Fruit fly (Drosophila melanogaster) whole organism, embryonic: Measurements from ENCODE around the gene sunn.

Experiments
- BEAF-32 ChIP-seq: fragments of 200-800 bp; sonication (Bioruptor generic); optimal IDR thresholded peaks from 3 replicates; lab custom pipeline; 2017; ENCODE audit warnings: missing biosample characterization, missing genetic modification characterization, mild to moderate bottlenecking, moderate library complexity, missing genetic modification reagents
- Blimp-1 ChIP-seq: fragments of 200-800 bp; sonication (Bioruptor generic); optimal IDR thresholded peaks from 3 replicates; lab custom pipeline; 2018; ENCODE audit warnings: missing biosample characterization, missing genetic modification characterization, mild to moderate bottlenecking, moderate library complexity, missing genetic modification reagents
- C15 ChIP-seq: fragments of 200-800 bp; sonication (Bioruptor generic); IDR thresholded peaks from 3 replicates; pipeline ENCODE4 v1.3.6; 2022; ENCODE audit warnings: missing biosample characterization, missing genetic modification characterization
- CG10267 ChIP-seq: fragments of 200-800 bp; sonication (Bioruptor generic); optimal IDR thresholded peaks from 2 replicates; lab custom pipeline; 2018; ENCODE audit warnings: missing biosample characterization, mild to moderate bottlenecking, missing genetic modification characterization, moderate library complexity
- CG10274 ChIP-seq: fragments of 200-800 bp; sonication (Bioruptor generic); optimal IDR thresholded peaks from 3 replicates; lab custom pipeline; 2017; ENCODE audit warnings: missing biosample characterization, mild to moderate bottlenecking, missing genetic modification characterization
- CG11456 ChIP-seq: fragments of 200-800 bp; sonication (Bioruptor generic); IDR thresholded peaks from 3 replicates; pipeline ENCODE4 v1.3.6; 2022; ENCODE audit warnings: missing biosample characterization, missing genetic modification characterization
- CG15514 ChIP-seq: fragments of 200-800 bp; sonication (Bioruptor generic); optimal IDR thresholded peaks from 3 replicates; lab custom pipeline; 2017; ENCODE audit warnings: missing biosample characterization, missing genetic modification characterization, mild to moderate bottlenecking, moderate library complexity, missing genetic modification reagents
- CG17568 ChIP-seq: fragments of 200-800 bp; sonication (Bioruptor generic); optimal IDR thresholded peaks from 2 replicates; lab custom pipeline; 2018; ENCODE audit warnings: missing biosample characterization, mild to moderate bottlenecking, missing genetic modification characterization, moderate library complexity
- CG18599 ChIP-seq: fragments of 200-800 bp; sonication (Bioruptor generic); optimal IDR thresholded peaks from 3 replicates; lab custom pipeline; 2017; ENCODE audit warnings: missing biosample characterization, missing genetic modification characterization, mild to moderate bottlenecking, moderate library complexity, missing genetic modification reagents
- CG2712 ChIP-seq: fragments of 200-800 bp; optimal IDR thresholded peaks from 3 replicates; lab custom pipeline; 2019; ENCODE audit warnings: missing biosample characterization, mild to moderate bottlenecking, missing genetic modification characterization, moderate library complexity
- CG32532 ChIP-seq: fragments of 200-800 bp; sonication (Bioruptor generic); IDR thresholded peaks from 2 replicates; pipeline ENCODE4 v1.3.6; 2022; ENCODE audit warnings: missing biosample characterization, missing genetic modification characterization
- CG32767 ChIP-seq: fragments of 200-800 bp; sonication (Bioruptor generic); IDR thresholded peaks from 2 replicates; pipeline ENCODE4 v1.3.6; 2022; ENCODE audit warnings: missing biosample characterization, missing genetic modification characterization
- CG4854 ChIP-seq: fragments of 200-800 bp; sonication (Bioruptor generic); optimal IDR thresholded peaks from 2 replicates; lab custom pipeline; 2016; ENCODE audit warnings: missing biosample characterization, missing genetic modification characterization, inconsistent platforms
- CG8290 ChIP-seq, 3 experiments: fragments of 200-800 bp; sonication (Bioruptor generic); optimal IDR thresholded peaks; 2 replicates each; lab custom pipeline; 2016 to 2019; ENCODE audit warnings: missing biosample characterization in 3 of 3, missing genetic modification characterization in 3 of 3, mild to moderate bottlenecking in 2 of 3, moderate library complexity in 1 of 3
- Camta ChIP-seq: fragments of 200-800 bp; sonication (Bioruptor generic); optimal IDR thresholded peaks from 2 replicates; lab custom pipeline; 2016; ENCODE audit warnings: missing biosample characterization, missing genetic modification characterization
- Dek ChIP-seq: fragments of 200-800 bp; sonication (Bioruptor generic); optimal IDR thresholded peaks from 3 replicates; lab custom pipeline; 2019; ENCODE audit warnings: missing biosample characterization, mild to moderate bottlenecking, missing genetic modification characterization, moderate library complexity
- Dll ChIP-seq: fragments of 200-800 bp; sonication (Bioruptor generic); IDR thresholded peaks from 4 replicates; pipeline ENCODE4 v1.3.6; 2022; ENCODE audit warnings: missing biosample characterization, missing genetic modification characterization; ENCODE audit not compliant: partially characterized antibody
- Doc2 ChIP-seq: fragments of 200-800 bp; sonication (Bioruptor generic); IDR thresholded peaks from 2 replicates; pipeline ENCODE4 v1.3.6; 2022; ENCODE audit warnings: missing biosample characterization, missing genetic modification characterization
- Dp ChIP-seq: fragments of 200-800 bp; sonication (Bioruptor generic); optimal IDR thresholded peaks from 2 replicates; lab custom pipeline; 2018; ENCODE audit warnings: missing biosample characterization, mild to moderate bottlenecking, missing genetic modification characterization, moderate library complexity
- Dref ChIP-seq: fragments of 200-800 bp; sonication (Bioruptor generic); IDR thresholded peaks from 2 replicates; pipeline ENCODE4 v1.3.6; 2022; ENCODE audit warnings: missing biosample characterization, missing genetic modification characterization
- E2f2 ChIP-seq: fragments of 200-800 bp; sonication (Bioruptor generic); IDR thresholded peaks from 2 replicates; pipeline ENCODE4 v1.3.6; 2022; ENCODE audit warnings: missing biosample characterization, missing genetic modification characterization
- Ets97D ChIP-seq: fragments of 200-800 bp; sonication (Bioruptor generic); optimal IDR thresholded peaks from 3 replicates; lab custom pipeline; 2016; ENCODE audit warnings: missing biosample characterization, missing genetic modification characterization
- Hr78 ChIP-seq, 2 experiments: fragments of 200-800 bp in 1 of 2; fragments of >200 bp in 1 of 2; sonication (Bioruptor generic) in 1 of 2; optimal IDR thresholded peaks; 2 replicates each; lab custom pipeline; 2017 to 2019; ENCODE audit warnings: missing biosample characterization in 2 of 2, missing genetic modification characterization in 2 of 2, mild to moderate bottlenecking in 1 of 2, moderate library complexity in 1 of 2
- MBD-R2 ChIP-seq: fragments of 200-800 bp; sonication (Bioruptor generic); IDR thresholded peaks from 2 replicates; pipeline ENCODE4 v1.3.6; 2022; ENCODE audit warnings: missing biosample characterization, missing genetic modification characterization
- Myb ChIP-seq: fragments of 200-800 bp; sonication (Bioruptor generic); optimal IDR thresholded peaks from 2 replicates; lab custom pipeline; 2016; ENCODE audit warnings: missing biosample characterization, missing genetic modification characterization
- Optix ChIP-seq: fragments of 200-800 bp; sonication (Bioruptor generic); IDR thresholded peaks from 3 replicates; pipeline ENCODE4 v1.3.6; 2022; ENCODE audit warnings: missing biosample characterization, missing genetic modification characterization
- Sin3A ChIP-seq: fragments of >200 bp; optimal IDR thresholded peaks from 2 replicates; lab custom pipeline; 2018
- Sox102F ChIP-seq: fragments of 200-800 bp; sonication (Bioruptor generic); optimal IDR thresholded peaks from 2 replicates; lab custom pipeline; 2018; ENCODE audit warnings: missing biosample characterization, mild to moderate bottlenecking, missing genetic modification characterization, moderate library complexity
- Trl ChIP-seq, 3 experiments: fragments of >200 bp in 2 of 3; fragments of 200-800 bp in 1 of 3; sonication (Bioruptor generic) in 1 of 3; optimal IDR thresholded peaks; 2 replicates in 1 of 3; 3 replicates in 2 of 3; lab custom pipeline; 2016 to 2017; ENCODE audit warnings: missing biosample characterization in 1 of 3, missing genetic modification characterization in 1 of 3
- bab2 ChIP-seq: fragments of 200-800 bp; sonication (Bioruptor generic); optimal IDR thresholded peaks from 2 replicates; lab custom pipeline; 2016; ENCODE audit warnings: missing biosample characterization, missing genetic modification characterization
- bbx ChIP-seq: fragments of 200-800 bp; sonication (Bioruptor generic); IDR thresholded peaks from 2 replicates; pipeline ENCODE4 v1.3.6; 2022; ENCODE audit warnings: missing biosample characterization, missing genetic modification characterization; ENCODE audit not compliant: partially characterized antibody
- crc ChIP-seq: fragments of 200-800 bp; sonication (Bioruptor generic); optimal IDR thresholded peaks from 2 replicates; lab custom pipeline; 2016; ENCODE audit warnings: missing biosample characterization, missing genetic modification characterization
- crol ChIP-seq: fragments of 200-800 bp; sonication (Bioruptor generic); IDR thresholded peaks from 2 replicates; pipeline ENCODE4 v1.3.6; 2022; ENCODE audit warnings: missing biosample characterization, missing genetic modification characterization
- gcm2 ChIP-seq: fragments of 200-800 bp; sonication (Bioruptor generic); optimal IDR thresholded peaks from 2 replicates; lab custom pipeline; 2016; ENCODE audit warnings: missing biosample characterization, missing genetic modification characterization
- her ChIP-seq: fragments of 200-800 bp; sonication (Bioruptor generic); optimal IDR thresholded peaks from 2 replicates; lab custom pipeline; 2016; ENCODE audit warnings: missing biosample characterization, missing genetic modification characterization
- insv ChIP-seq, 2 experiments: fragments of 200-800 bp; sonication (Bioruptor generic); optimal IDR thresholded peaks; 3 replicates each; lab custom pipeline; 2016 to 2018; ENCODE audit warnings: missing biosample characterization in 2 of 2, missing genetic modification characterization in 2 of 2
- jing ChIP-seq: fragments of 200-800 bp; sonication (Bioruptor generic); optimal IDR thresholded peaks from 2 replicates; lab custom pipeline; 2018; ENCODE audit warnings: missing biosample characterization, mild to moderate bottlenecking, missing genetic modification characterization
- mirr ChIP-seq: fragments of 200-800 bp; sonication (Bioruptor generic); optimal IDR thresholded peaks from 3 replicates; lab custom pipeline; 2018; ENCODE audit warnings: missing biosample characterization, mild to moderate bottlenecking, missing genetic modification characterization
- pros ChIP-seq: fragments of 200-800 bp; sonication (Bioruptor generic); optimal IDR thresholded peaks from 3 replicates; lab custom pipeline; 2019; ENCODE audit warnings: missing biosample characterization, mild to moderate bottlenecking, missing genetic modification characterization, moderate library complexity
- pzg ChIP-seq: fragments of 200-800 bp; sonication (Bioruptor generic); optimal IDR thresholded peaks from 3 replicates; lab custom pipeline; 2018; ENCODE audit warnings: missing biosample characterization, mild to moderate bottlenecking, missing genetic modification characterization, moderate library complexity
- run ChIP-seq: fragments of 200-800 bp; sonication (Bioruptor generic); optimal IDR thresholded peaks from 3 replicates; lab custom pipeline; 2018; ENCODE audit warnings: missing biosample characterization, mild to moderate bottlenecking, missing genetic modification characterization
- sc ChIP-seq, 3 experiments: fragments of >200 bp in 2 of 3; fragments of 200-800 bp in 1 of 3; sonication (Bioruptor generic) in 1 of 3; optimal IDR thresholded peaks; 2 replicates in 2 of 3; 3 replicates in 1 of 3; lab custom pipeline; 2017; ENCODE audit warnings: mild to moderate bottlenecking in 1 of 3, missing biosample characterization in 1 of 3, missing genetic modification characterization in 1 of 3, missing genetic modification reagents in 1 of 3
- schlank ChIP-seq: fragments of 200-800 bp; sonication (Bioruptor generic); optimal IDR thresholded peaks from 2 replicates; lab custom pipeline; 2018; ENCODE audit warnings: missing biosample characterization, mild to moderate bottlenecking, missing genetic modification characterization
- scrt ChIP-seq: fragments of 200-800 bp; sonication (Bioruptor generic); optimal IDR thresholded peaks from 2 replicates; lab custom pipeline; 2018; ENCODE audit warnings: missing biosample characterization, mild to moderate bottlenecking, missing genetic modification characterization, moderate library complexity
- sr ChIP-seq: fragments of 200-800 bp; sonication (Bioruptor generic); IDR thresholded peaks from 3 replicates; pipeline ENCODE4 v1.3.6; 2022; ENCODE audit warnings: missing biosample characterization, missing genetic modification characterization
- stc ChIP-seq: fragments of 200-800 bp; sonication (Bioruptor generic); IDR thresholded peaks from 2 replicates; pipeline ENCODE4 v1.3.6; 2022; ENCODE audit warnings: missing biosample characterization, missing genetic modification characterization
- stwl ChIP-seq: fragments of 200-800 bp; sonication (Bioruptor generic); optimal IDR thresholded peaks from 3 replicates; lab custom pipeline; 2018; ENCODE audit warnings: missing biosample characterization, mild to moderate bottlenecking, missing genetic modification characterization, moderate library complexity

sunn gene

DNA sequence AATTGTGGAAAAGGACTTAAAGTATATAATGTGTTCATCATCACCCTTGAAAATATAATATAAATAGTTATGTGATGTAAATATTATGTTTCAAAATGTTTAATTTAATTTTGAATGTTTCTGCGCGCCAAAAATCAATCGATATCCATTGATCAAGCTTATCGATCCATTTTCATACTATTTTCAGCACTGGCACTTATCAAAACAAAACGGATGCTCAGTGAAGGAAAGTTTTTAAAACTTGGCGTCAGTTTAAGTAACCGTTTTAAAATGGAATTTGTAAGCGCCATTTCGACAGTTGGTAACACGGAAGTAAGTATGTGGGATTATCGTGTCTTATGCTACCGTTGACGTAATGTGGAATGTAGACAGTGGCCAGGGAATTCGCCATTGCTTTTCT, at the start of gene sunn:
Gene sunn (plus strand): TSS at position 202 of the 400 bp plus-strand sequence.
- no peak for TF ChIP-seq Camta (GFP tag; lab: Kevin White, UChicago)
- TF ChIP-seq E2f2 (GFP tag; lab: Robert Waterston, UW): peak; percentile 80
- TF ChIP-seq stc (GFP tag; lab: Robert Waterston, UW): no peak
- no peak for TF ChIP-seq run
- TF ChIP-seq BEAF-32 (GFP tag; lab: Kevin White, UChicago): peak; percentile 10
- TF ChIP-seq Dp: peak; percentile 65
- peak in 1 of 2 experiments; percentile 80 for TF ChIP-seq Hr78 (GFP tag; optimal IDR thresholded peaks at IDR 0.05; lab: Kevin White, UChicago)
- TF ChIP-seq CG10267 (tag; lab: Kevin White, UChicago): peak; percentile 73
- peak; percentile 20 for TF ChIP-seq Ets97D (GFP tag; lab: Kevin White, UChicago)
- TF ChIP-seq bbx (GFP tag; lab: Robert Waterston, UW): peak; percentile 12; the same call in 1 of the 2 replicates
- TF ChIP-seq Optix (GFP tag; lab: Robert Waterston, UW): no peak
- TF ChIP-seq pzg (GFP tag; lab: Kevin White, UChicago): peak; percentile 1
- TF ChIP-seq Myb (GFP tag; lab: Kevin White, UChicago): peak; percentile 3
- peak; percentile 59 for TF ChIP-seq Dref (GFP tag; lab: Robert Waterston, UW)
- no peak for TF ChIP-seq CG2712 (tag; lab: Kevin White, UChicago)
- TF ChIP-seq stwl: peak; percentile 52

DNA sequence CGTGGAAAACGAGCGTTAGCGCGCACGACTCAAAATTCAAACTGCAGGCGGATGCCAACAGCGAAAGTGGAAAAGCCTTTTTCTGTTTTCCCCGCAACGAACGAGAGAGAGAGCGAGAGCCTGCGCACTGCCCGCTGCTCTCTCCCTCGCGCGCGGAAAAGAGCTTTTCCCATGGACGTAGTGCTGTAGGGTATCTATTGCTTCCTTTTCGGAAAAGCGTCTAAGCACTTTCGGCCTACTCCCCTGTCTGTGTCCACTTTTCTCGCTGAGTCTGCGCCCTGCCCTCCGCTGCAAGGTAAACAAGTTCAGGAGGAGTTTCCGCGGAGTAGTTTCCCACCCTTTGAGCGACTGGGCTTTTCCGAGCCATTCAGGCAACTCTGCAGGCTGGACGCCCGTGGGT, 47.9 kb upstream of the sunn start, which contains the start of gene CG32085:
Gene CG32085 (minus strand): TSS at position 47 of the 400 bp plus-strand sequence.
- TF ChIP-seq sr (GFP tag; lab: Robert Waterston, UW) (0 out of 3 replicates have a peak, but pooled peaks have one; percentile 55), CG4854 (peak; percentile 17), Sin3A (lab: Kevin White, UChicago) (no peak), CG11456 (GFP tag; lab: Robert Waterston, UW) (peak; percentile 91), Sox102F (no peak), insv (GFP tag; optimal IDR thresholded peaks at IDR 0.05; lab: Kevin White, UChicago) (no peak), Doc2 (no peak), CG32767 (GFP tag; lab: Robert Waterston, UW) (0 out of 2 replicates have a peak, but pooled peaks have one; percentile 20), jing (GFP tag; lab: Kevin White, UChicago) (no peak), her (peak; percentile 78), CG10274 (peak; percentile 37), CG18599 (peak; percentile 91), pros (GFP tag; lab: Kevin White, UChicago) (no peak), Trl (optimal IDR thresholded peaks at IDR 0.05; lab: Kevin White, UChicago) (peak; percentile 60 to 61), Trl (GFP tag; optimal IDR thresholded peaks at IDR 0.05; lab: Kevin White, UChicago) (peak; percentile 88), CG32532 (GFP tag; lab: Robert Waterston, UW) (peak; percentile 91), CG17568 (GFP tag; lab: Kevin White, UChicago) (no peak), Blimp-1 (GFP tag; lab: Kevin White, UChicago) (no peak), sc (optimal IDR thresholded peaks at IDR 0.05; lab: Kevin White, UChicago) (no peak), sc (GFP tag; optimal IDR thresholded peaks at IDR 0.05; lab: Kevin White, UChicago) (no peak), mirr (GFP tag; lab: Kevin White, UChicago) (peak; percentile 10), gcm2 (GFP tag; lab: Kevin White, UChicago) (peak; percentile 5), crol (GFP tag; lab: Robert Waterston, UW) (peak; percentile 42; the same call in 1 of the 2 replicates), schlank (tag; lab: Kevin White, UChicago) (peak; percentile 67), C15 (GFP tag; lab: Robert Waterston, UW) (0 out of 3 replicates have a peak, but pooled peaks have one; percentile 37), crc (peak; percentile 42), CG15514 (GFP tag; lab: Kevin White, UChicago) (peak; percentile 81), Ets97D (GFP tag; lab: Kevin White, UChicago) (peak; percentile 17), CG8290 (GFP tag; optimal IDR thresholded peaks at IDR 0.05; lab: Kevin White, UChicago) (no peak), CG8290 (tag; optimal IDR thresholded peaks at IDR 0.05; lab: Kevin White, UChicago) (peak in 1 of 2 experiments; percentile 92), scrt (GFP tag; lab: Kevin White, UChicago) (peak; percentile 31), bab2 (GFP tag; lab: Kevin White, UChicago) (peak; percentile 33), Dll (no peak), MBD-R2 (GFP tag; lab: Robert Waterston, UW) (peak; percentile 53; the same call in 1 of the 2 replicates), Dek (tag; lab: Kevin White, UChicago) (peak; percentile 38)
